Worm (Caenorhabditis elegans) whole organism, L3 larva: ENCODE results near the gene dsb-3.

Experiments
- R02D3.7 ChIP-seq: fragments of 150-350 bp; optimal IDR thresholded peaks from 2 replicates; lab custom pipeline; 2014; ENCODE audit warnings: missing biosample characterization, missing genetic modification characterization
- ZK546.5 ChIP-seq: sonication (generic microtip); optimal IDR thresholded peaks from 2 replicates; lab custom pipeline; 2017; ENCODE audit warnings: missing biosample characterization, missing genetic modification characterization
- ama-1 ChIP-seq: fragments of 150-350 bp; optimal IDR thresholded peaks from 2 replicates; lab custom pipeline; 2018
- ceh-16 ChIP-seq: sonication (generic microtip); optimal IDR thresholded peaks from 2 replicates; lab custom pipeline; 2017; ENCODE audit warnings: missing biosample characterization, missing genetic modification characterization
- ceh-82 ChIP-seq: fragments of 150-350 bp; optimal IDR thresholded peaks from 2 replicates; lab custom pipeline; 2014; ENCODE audit warnings: missing biosample characterization, missing genetic modification characterization
- ceh-9 ChIP-seq: sonication (generic microtip); optimal IDR thresholded peaks from 2 replicates; lab custom pipeline; 2018; ENCODE audit warnings: missing biosample characterization, missing genetic modification characterization
- daf-12 ChIP-seq: fragments of 150-350 bp; optimal IDR thresholded peaks from 2 replicates; lab custom pipeline; 2014; ENCODE audit warnings: missing biosample characterization, missing genetic modification reagents, missing genetic modification characterization
- elt-1 ChIP-seq: fragments of 150-350 bp; optimal IDR thresholded peaks from 2 replicates; lab custom pipeline; 2014; ENCODE audit warnings: missing biosample characterization, missing genetic modification characterization
- elt-2 ChIP-seq: sonication (generic microtip); optimal IDR thresholded peaks from 2 replicates; lab custom pipeline; 2016; ENCODE audit warnings: missing genetic modification reagents, mild to moderate bottlenecking, missing genetic modification characterization, missing compliant biosample characterization
- elt-3 ChIP-seq, 3 experiments: fragments of 150-350 bp in 1 of 3; sonication (generic microtip) in 2 of 3; optimal IDR thresholded peaks; 2 replicates in 2 of 3; 4 replicates in 1 of 3; lab custom pipeline; 2014 to 2017; ENCODE audit warnings: missing biosample characterization in 3 of 3, missing genetic modification characterization in 3 of 3
- fkh-10 ChIP-seq: sonication (generic microtip); optimal IDR thresholded peaks from 2 replicates; lab custom pipeline; 2017; ENCODE audit warnings: missing biosample characterization, missing genetic modification reagents, missing genetic modification characterization
- fkh-2 ChIP-seq: fragments of 150-350 bp; optimal IDR thresholded peaks from 2 replicates; lab custom pipeline; 2014; ENCODE audit warnings: missing biosample characterization, missing genetic modification reagents, missing genetic modification characterization
- lin-39 ChIP-seq: fragments of 150-350 bp; optimal IDR thresholded peaks from 2 replicates; lab custom pipeline; 2018; ENCODE audit warnings: missing biosample characterization, missing genetic modification reagents, missing genetic modification characterization
- lsy-12 ChIP-seq: sonication (generic microtip); optimal IDR thresholded peaks from 2 replicates; lab custom pipeline; 2016; ENCODE audit warnings: mild to moderate bottlenecking, missing genetic modification characterization, missing compliant biosample characterization
- mdl-1 ChIP-seq: fragments of 150-350 bp; optimal IDR thresholded peaks from 2 replicates; lab custom pipeline; 2014; ENCODE audit warnings: missing biosample characterization, missing genetic modification characterization
- mml-1 ChIP-seq: fragments of 150-350 bp; sonication (generic microtip); optimal IDR thresholded peaks from 3 replicates; lab custom pipeline; 2014; ENCODE audit warnings: missing biosample characterization, missing genetic modification characterization
- nhr-11 ChIP-seq: fragments of 150-350 bp; optimal IDR thresholded peaks from 2 replicates; lab custom pipeline; 2014; ENCODE audit warnings: missing biosample characterization, missing genetic modification characterization
- nhr-12 ChIP-seq: fragments of 150-350 bp; optimal IDR thresholded peaks from 2 replicates; lab custom pipeline; 2014; ENCODE audit warnings: missing biosample characterization, missing genetic modification characterization
- nhr-23 ChIP-seq: fragments of 150-350 bp; optimal IDR thresholded peaks from 2 replicates; lab custom pipeline; 2014; ENCODE audit warnings: missing biosample characterization, missing genetic modification reagents, missing genetic modification characterization
- nhr-237 ChIP-seq: fragments of 150-350 bp; optimal IDR thresholded peaks from 2 replicates; lab custom pipeline; 2014; ENCODE audit warnings: missing biosample characterization, missing genetic modification characterization
- nhr-25 ChIP-seq: sonication (generic microtip); optimal IDR thresholded peaks from 2 replicates; lab custom pipeline; 2017; ENCODE audit warnings: missing biosample characterization, missing genetic modification characterization
- nhr-67 ChIP-seq: fragments of 150-350 bp; optimal IDR thresholded peaks from 2 replicates; lab custom pipeline; 2014; ENCODE audit warnings: missing biosample characterization, missing genetic modification characterization
- nhr-77 ChIP-seq: fragments of 150-350 bp; optimal IDR thresholded peaks from 2 replicates; lab custom pipeline; 2014; ENCODE audit warnings: missing biosample characterization, missing genetic modification characterization
- pqm-1 ChIP-seq: fragments of 150-350 bp; optimal IDR thresholded peaks from 2 replicates; lab custom pipeline; 2017; ENCODE audit warnings: missing biosample characterization, missing genetic modification characterization, inconsistent platforms
- tbx-2 ChIP-seq: sonication (generic microtip); optimal IDR thresholded peaks from 2 replicates; lab custom pipeline; 2016; ENCODE audit warnings: mild to moderate bottlenecking, missing genetic modification characterization, missing compliant biosample characterization
- unc-39 ChIP-seq: sonication (generic microtip); optimal IDR thresholded peaks from 4 replicates; lab custom pipeline; 2017; ENCODE audit warnings: missing biosample characterization, missing genetic modification characterization
- unc-62 ChIP-seq: fragments of 150-350 bp; sonication (generic microtip); optimal IDR thresholded peaks from 4 replicates; lab custom pipeline; 2014; ENCODE audit warnings: missing biosample characterization, missing genetic modification reagents, missing genetic modification characterization
- zag-1 ChIP-seq: fragments of 150-350 bp; optimal IDR thresholded peaks from 2 replicates; lab custom pipeline; 2014; ENCODE audit warnings: missing biosample characterization, missing genetic modification characterization
- ztf-4 ChIP-seq: fragments of 150-350 bp; optimal IDR thresholded peaks from 2 replicates; lab custom pipeline; 2014; ENCODE audit warnings: missing biosample characterization, missing genetic modification characterization

Gene dsb-3

ce11 chrIV:7753108-7753507 lies 6.3 kb downstream of the dsb-3 start, which contains the start of gene col-14:
TSS of gene col-14 (plus strand) at chrIV:7753408.
- peak; percentile 16 for TF ChIP-seq nhr-25
- no peak for TF ChIP-seq nhr-67 (tag; lab: Kevin White, UChicago)

DNA sequence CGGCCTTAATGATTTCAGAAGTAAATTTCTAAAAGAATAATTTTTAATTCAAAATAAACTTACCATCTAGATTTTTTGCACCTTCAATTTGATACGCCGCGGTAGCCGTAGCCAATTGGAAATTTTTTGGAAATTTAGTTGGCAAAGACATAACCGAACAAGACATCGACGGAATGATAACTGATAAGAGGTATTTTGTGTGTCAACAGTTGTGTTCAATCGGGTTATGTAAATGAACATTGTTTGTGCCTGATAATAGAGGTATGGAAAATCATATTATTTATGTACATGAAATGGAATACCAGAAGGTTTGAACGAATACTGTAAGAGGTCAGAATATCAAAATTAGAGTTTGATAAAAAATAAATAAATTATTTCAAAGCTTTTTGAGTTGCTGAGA lies 11.6 kb downstream of the dsb-3 start, which contains the start of gene klo-1:
TSS of gene klo-1 (minus strand) at position 388 of the 400 bp plus-strand sequence.
- peak; percentile 88 for TF ChIP-seq elt-2 (tag; lab: Kevin White, UChicago)
- TF ChIP-seq pqm-1, result peak; percentile 52
- TF ChIP-seq zag-1 (tag; lab: Kevin White, UChicago), result no peak
- no peak for TF ChIP-seq R02D3.7 (tag; lab: Kevin White, UChicago)

- no peak for TF ChIP-seq ama-1
- TF ChIP-seq nhr-67 (tag; lab: Kevin White, UChicago), result no peak
- TF ChIP-seq ceh-9 (tag; lab: Kevin White, UChicago), result no peak
Measured at ce11 chrIV:7743539-7743938, 15.9 kb downstream of the dsb-3 start, which contains the start of gene npr-35. TSS of gene npr-35 (plus strand) at chrIV:7743839.

DNA sequence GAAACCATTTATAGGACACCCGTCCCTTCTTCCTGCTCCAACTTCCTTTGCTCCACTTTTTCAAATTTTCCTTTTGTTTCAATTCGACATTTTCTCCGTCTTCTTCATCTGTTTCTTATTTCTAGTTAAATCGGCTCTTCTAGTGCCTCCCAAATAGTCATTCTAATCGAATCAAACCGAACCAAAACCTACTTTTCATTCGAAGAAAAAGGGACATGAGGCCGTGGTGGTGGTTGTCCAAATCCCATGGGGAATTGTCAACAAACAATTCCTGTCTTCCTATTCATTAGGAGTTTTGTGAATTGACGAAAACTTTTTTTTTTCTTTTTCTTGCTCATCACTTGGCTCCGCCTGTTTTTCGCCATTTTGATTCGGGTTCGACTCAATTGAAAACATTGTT lies 22.8 kb downstream of the dsb-3 start:
- no peak for TF ChIP-seq nhr-237 (tag; lab: Kevin White, UChicago)
- no peak for TF ChIP-seq ceh-9 (tag; lab: Kevin White, UChicago)
- TF ChIP-seq nhr-23 (tag; lab: Kevin White, UChicago), result no peak
- no peak for TF ChIP-seq fkh-10 (GFP tag; lab: Kevin White, UChicago)
- TF ChIP-seq ceh-16, result no peak
- TF ChIP-seq ztf-4, result no peak
- no peak for TF ChIP-seq fkh-2
- TF ChIP-seq lsy-12 (tag; lab: Kevin White, UChicago), result no peak
- TF ChIP-seq elt-2 (tag; lab: Kevin White, UChicago), result no peak
- TF ChIP-seq tbx-2 (tag; lab: Kevin White, UChicago), result no peak
- no peak for TF ChIP-seq elt-1 (tag; lab: Kevin White, UChicago)
- no peak for TF ChIP-seq daf-12 (tag; lab: Kevin White, UChicago)
- TF ChIP-seq mdl-1 (tag; lab: Kevin White, UChicago), result no peak
- no peak for TF ChIP-seq ama-1
- no peak for TF ChIP-seq unc-39 (tag; lab: Kevin White, UChicago)
- TF ChIP-seq, all 47 proteins: peak for 0

DNA sequence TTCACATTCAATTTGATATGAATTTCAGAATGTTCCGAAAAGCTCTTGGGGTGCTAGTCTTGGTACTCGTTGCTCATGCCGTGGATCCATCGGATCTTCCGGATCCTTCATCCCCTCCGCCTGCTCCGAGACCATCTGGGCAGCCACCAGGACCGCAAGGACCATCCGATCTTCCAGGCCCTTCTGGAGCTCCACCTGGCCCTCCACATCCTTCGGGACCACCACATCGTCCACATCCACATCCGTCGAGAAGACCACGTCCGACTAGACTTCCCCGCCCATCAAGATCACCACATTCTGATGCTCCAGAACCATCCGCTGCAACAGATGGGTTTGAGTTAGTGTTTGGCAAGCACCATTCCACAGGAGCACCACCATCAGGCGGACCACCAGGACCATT lies 24.8 kb downstream of the dsb-3 start, which contains the start of gene clx-1:
TSS of gene clx-1 (plus strand) at position 30 of the 400 bp plus-strand sequence.
- no peak for TF ChIP-seq ceh-82 (tag; lab: Kevin White, UChicago)
- TF ChIP-seq unc-62, result no peak
- TF ChIP-seq fkh-2, result no peak
- no peak for TF ChIP-seq R02D3.7 (tag; lab: Kevin White, UChicago)
- TF ChIP-seq nhr-77 (tag; lab: Kevin White, UChicago), result no peak
- TF ChIP-seq unc-39 (tag; lab: Kevin White, UChicago), result no peak

ce11 chrIV:7734173-7734572 lies 25.3 kb downstream of the dsb-3 start:
- TF ChIP-seq pqm-1 (no peak), nhr-11 (tag; lab: Kevin White, UChicago) (no peak)
- TF ChIP-seq, all 47 proteins: peak for 0

DNA sequence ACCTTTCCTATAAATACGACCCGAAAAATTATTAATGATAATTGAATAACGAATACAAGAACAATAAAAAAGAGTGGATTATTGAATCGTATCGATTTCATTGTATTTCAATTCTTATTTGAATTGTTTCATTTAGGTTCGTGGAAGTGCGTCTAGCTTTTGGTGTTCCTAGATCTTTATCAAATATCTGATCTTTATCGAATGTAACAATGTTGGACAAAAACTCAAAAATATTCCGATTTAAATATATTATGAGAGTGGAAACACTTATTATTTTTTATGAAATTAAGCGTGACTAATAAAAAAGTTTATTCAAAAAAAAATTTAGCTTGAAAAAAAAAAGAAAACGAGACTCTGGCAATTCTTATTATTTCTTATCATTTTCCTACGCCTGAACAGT lies 27.5 kb downstream of the dsb-3 start, which contains the start of the genes C50F7.9 and C50F7.3:
TSS of gene C50F7.9 (minus strand) at position 101 of the 400 bp plus-strand sequence.
TSS of gene C50F7.3 (plus strand) at position 370 of the 400 bp plus-strand sequence.
- TF ChIP-seq ZK546.5 (tag; lab: Kevin White, UChicago) (no peak), lin-39 (tag; lab: Kevin White, UChicago) (no peak), ceh-16 (no peak), elt-3 (tag; optimal IDR thresholded peaks at IDR 0.05; lab: Kevin White, UChicago) (no peak), fkh-2 (no peak), ama-1 (no peak), elt-2 (tag; lab: Kevin White, UChicago) (no peak), fkh-10 (GFP tag; lab: Kevin White, UChicago) (no peak), nhr-237 (tag; lab: Kevin White, UChicago) (no peak), nhr-77 (tag; lab: Kevin White, UChicago) (no peak), zag-1 (tag; lab: Kevin White, UChicago) (no peak), mml-1 (tag; lab: Kevin White, UChicago) (no peak), nhr-12 (no peak), nhr-11 (tag; lab: Kevin White, UChicago) (no peak), ceh-9 (tag; lab: Kevin White, UChicago) (no peak)
